Fruit fly (Drosophila melanogaster) Kc167 (cell line): ENCODE data around the gene klu.

ENCODE experiments used
- Myc ChIP-seq: fragments of >200 bp; optimal IDR thresholded peaks from 2 replicates; lab custom pipeline; 2017; ENCODE audit warnings: missing external identifiers
- Sin3A ChIP-seq: fragments of >200 bp; optimal IDR thresholded peaks from 2 replicates; lab custom pipeline; 2018; ENCODE audit warnings: missing external identifiers
- h ChIP-seq: fragments of >200 bp; optimal IDR thresholded peaks from 3 replicates; lab custom pipeline; 2018; ENCODE audit warnings: missing external identifiers
- insv ChIP-seq: fragments of >200 bp; optimal IDR thresholded peaks from 3 replicates; lab custom pipeline; 2018; ENCODE audit warnings: missing external identifiers
- psq ChIP-seq: fragments of >200 bp; optimal IDR thresholded peaks from 2 replicates; lab custom pipeline; 2017; ENCODE audit warnings: missing external identifiers
- ttk ChIP-seq: sonication (Bioruptor generic); optimal IDR thresholded peaks from 2 replicates; lab custom pipeline; 2017; ENCODE audit warnings: missing external identifiers

DNA sequence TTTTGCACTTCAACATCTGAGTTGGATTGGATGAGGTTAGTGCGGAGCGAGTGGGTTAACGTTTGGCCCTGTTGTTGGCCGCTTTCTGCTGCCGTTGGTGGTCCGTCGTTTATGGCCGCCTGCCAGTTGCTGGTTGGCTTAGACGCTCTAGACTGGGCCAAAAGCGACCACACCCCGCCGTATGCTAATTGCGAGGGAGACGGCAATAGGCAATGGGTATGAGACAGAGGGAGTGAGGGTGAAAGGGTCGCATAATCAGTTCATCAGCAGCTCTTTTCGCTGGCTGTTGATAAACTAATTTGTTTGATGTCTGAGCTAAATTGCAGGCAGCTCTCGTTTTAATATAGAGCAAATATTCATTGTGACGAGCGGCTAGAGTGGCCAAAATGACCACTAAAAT lies 52.4 kb downstream of the klu start:
- TF ChIP-seq Myc (no peak), h (no peak), ttk (lab: Kevin White, UChicago) (no peak), insv (no peak), psq (lab: Kevin White, UChicago) (no peak), Sin3A (no peak)
